Worm (Caenorhabditis elegans): ENCODE results near the gene ssup-72.
"Not testable (repeated sequence)": the region's sequence is repeated elsewhere in the genome, so short reads cannot be mapped to it uniquely, and the experiment has no call there.

The ssup-72 gene

ce11 chrII:6754671-6755224 lies 21.6 kb upstream of the ssup-72 start, which contains the start of the genes srx-95 and fis-1:
Gene srx-95 (minus strand): TSS chrII:6754771.
Gene fis-1 (plus strand): TSS chrII:6755174.
- TF ChIP-seq nhr-12 (tag; optimal IDR thresholded peaks at IDR 0.05) (no peak), F13H6.1 (tag; optimal IDR thresholded peaks at IDR 0.05) (no peak), lin-39 (tag; optimal IDR thresholded peaks at IDR 0.05) (no peak), ZK546.5 (tag; optimal IDR thresholded peaks at IDR 0.05) (no peak), Y55F3AM.14 (GFP tag; optimal IDR thresholded peaks at IDR 0.05) (no peak), mdl-1 (tag; optimal IDR thresholded peaks at IDR 0.05) (no peak)

- no peak for TF ChIP-seq dmd-4 (tag; optimal IDR thresholded peaks at IDR 0.05)
- TF ChIP-seq alr-1 (tag; optimal IDR thresholded peaks at IDR 0.05) = no peak
- no peak for TF ChIP-seq nhr-10 (tag; optimal IDR thresholded peaks at IDR 0.05)
- no peak for TF ChIP-seq mdl-1 (tag; optimal IDR thresholded peaks at IDR 0.05)
- no peak for TF ChIP-seq sem-4 (tag; optimal IDR thresholded peaks at IDR 0.05)
- no peak for TF ChIP-seq nhr-25 (tag; optimal IDR thresholded peaks at IDR 0.05)
- no peak for TF ChIP-seq nhr-23 (tag; optimal IDR thresholded peaks at IDR 0.05)
- TF ChIP-seq elt-3 (tag; optimal IDR thresholded peaks at IDR 0.05) = no peak
- TF ChIP-seq gmeb-1 (tag; optimal IDR thresholded peaks at IDR 0.05) = no peak
- no peak for TF ChIP-seq mbf-1 (tag; optimal IDR thresholded peaks at IDR 0.05)
- no peak for TF ChIP-seq zag-1 (tag; optimal IDR thresholded peaks at IDR 0.05)
- TF ChIP-seq lin-11 (tag; optimal IDR thresholded peaks at IDR 0.05) = no peak
- no peak for TF ChIP-seq unc-55 (GFP tag; optimal IDR thresholded peaks at IDR 0.05)
- TF ChIP-seq nhr-77 (tag; optimal IDR thresholded peaks at IDR 0.05) = no peak
- TF ChIP-seq nhr-6 (tag; optimal IDR thresholded peaks at IDR 0.05) = no peak
These were observed 20.2 kb upstream of the ssup-72 start, which contains the start of gene F41G3.3 for ce11 chrII:6756232-6756631. Gene F41G3.3 (plus strand): TSS chrII:6756532.

ce11 chrII:6764734-6765133 lies 11.7 kb upstream of the ssup-72 start, which contains the start of gene nlp-50:
Gene nlp-50 (plus strand): TSS chrII:6765034.
- no peak for TF ChIP-seq lin-39 (tag; optimal IDR thresholded peaks at IDR 0.05)
- TF ChIP-seq nhr-10 (tag; optimal IDR thresholded peaks at IDR 0.05) = no peak

ce11 chrII:6768014-6768413 lies 8.4 kb upstream of the ssup-72 start, which contains the start of gene F41G3.18:
Gene F41G3.18 (plus strand): TSS chrII:6768314.
- TF ChIP-seq fos-1 (tag; optimal IDR thresholded peaks at IDR 0.05) (peak; percentile 35), snpc-4 (tag; optimal IDR thresholded peaks at IDR 0.05) (no peak), elt-1 (tag; optimal IDR thresholded peaks at IDR 0.05) (no peak)

- TF ChIP-seq unc-62 (GFP tag; optimal IDR thresholded peaks at IDR 0.05) (no peak), snpc-4 (tag; optimal IDR thresholded peaks at IDR 0.05) (no peak), skn-1 (tag; optimal IDR thresholded peaks at IDR 0.05) (no peak), zag-1 (tag; optimal IDR thresholded peaks at IDR 0.05) (no peak), unc-55 (GFP tag; optimal IDR thresholded peaks at IDR 0.05) (no peak), ZK546.5 (tag; optimal IDR thresholded peaks at IDR 0.05) (no peak), nhr-77 (tag; optimal IDR thresholded peaks at IDR 0.05) (no peak), crh-2 (tag; optimal IDR thresholded peaks at IDR 0.05) (no peak)
These were observed 6.4 kb upstream of the ssup-72 start for ce11 chrII:6770030-6770429.

- no peak for TF ChIP-seq lin-39 (tag; optimal IDR thresholded peaks at IDR 0.05)
- TF ChIP-seq alr-1 (tag; optimal IDR thresholded peaks at IDR 0.05) = no peak
These were observed 3.9 kb upstream of the ssup-72 start for ce11 chrII:6772482-6772881.

- not testable (repeated sequence) for TF ChIP-seq sma-3 (GFP tag; optimal IDR thresholded peaks at IDR 0.05); lin-13 (GFP tag; optimal IDR thresholded peaks at IDR 0.05); skn-1 (tag; optimal IDR thresholded peaks at IDR 0.05)
These were observed 1.3 kb upstream of the ssup-72 start, which contains the start of gene agr-1 for ce11 chrII:6775076-6775475. Gene agr-1 (minus strand): TSS chrII:6775176.

ce11 chrII:6779104-6779503 lies 2.7 kb downstream of the ssup-72 start, which contains the start of gene T13C2.7:
Gene T13C2.7 (plus strand): TSS chrII:6779404.
- TF ChIP-seq nhr-6 (tag; optimal IDR thresholded peaks at IDR 0.05) = no peak
- no peak for TF ChIP-seq R02D3.7 (tag; optimal IDR thresholded peaks at IDR 0.05)
- TF ChIP-seq mbf-1 (tag; optimal IDR thresholded peaks at IDR 0.05) = no peak
- TF ChIP-seq nhr-21 (tag; optimal IDR thresholded peaks at IDR 0.05) = no peak
- TF ChIP-seq Y55F3AM.14 (GFP tag; optimal IDR thresholded peaks at IDR 0.05) = no peak
- no peak for TF ChIP-seq lin-13 (GFP tag; optimal IDR thresholded peaks at IDR 0.05)
- TF ChIP-seq ZK546.5 (tag; optimal IDR thresholded peaks at IDR 0.05) = no peak
- no peak for TF ChIP-seq ztf-4 (tag; optimal IDR thresholded peaks at IDR 0.05)
- TF ChIP-seq zag-1 (tag; optimal IDR thresholded peaks at IDR 0.05) = no peak
- TF ChIP-seq nhr-23 (tag; optimal IDR thresholded peaks at IDR 0.05) = no peak

All from whole organism, L2 larva.